Worm (Caenorhabditis elegans): ENCODE results near the gene drd-5.
A peak's percentile ranks its signal among the peaks of the same experiment; 100 is the strongest.

DNA sequence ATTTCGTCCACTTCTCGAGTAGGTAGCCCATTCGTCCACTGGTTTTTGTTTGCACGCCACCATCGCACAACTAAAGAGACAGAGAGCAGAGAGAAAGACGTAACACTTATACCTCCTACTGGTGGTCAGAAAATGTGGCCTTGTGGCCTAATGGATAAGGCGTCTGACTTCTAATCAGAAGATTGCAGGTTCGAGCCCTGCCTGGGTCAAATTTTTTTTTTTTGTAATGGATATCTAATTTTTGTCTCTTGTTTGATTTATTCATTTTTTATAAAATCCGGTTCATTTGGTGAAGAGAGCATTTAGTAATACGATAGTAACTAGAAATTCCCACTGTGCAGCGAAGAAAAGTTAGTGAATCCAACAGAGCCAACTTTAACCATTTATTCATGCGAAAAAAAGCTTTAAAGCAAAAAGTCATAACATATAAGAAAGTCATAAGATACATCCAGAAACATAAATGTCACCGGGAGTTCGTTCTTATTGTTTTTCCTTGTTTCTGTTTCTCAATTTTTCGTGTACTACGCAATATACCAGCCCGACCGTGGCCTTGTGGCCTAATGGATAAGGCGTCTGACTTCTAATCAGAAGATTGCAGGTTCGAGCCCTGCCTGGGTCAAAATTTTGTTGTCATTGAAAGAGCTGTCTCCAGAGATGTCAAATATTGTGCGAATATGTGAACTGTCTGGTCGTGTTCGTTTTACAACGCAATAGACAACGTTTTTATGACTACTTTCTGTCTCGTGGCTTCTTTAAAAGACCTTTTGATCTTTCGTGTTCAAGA lies 40.1 kb upstream of the drd-5 start:
- TF ChIP-seq flt-1 (GFP tag; IDR thresholded peaks at IDR 0.05) (peak; percentile 92), med-1 (GFP tag; optimal IDR thresholded peaks at IDR 0.05; ENCODE audit: insufficient read depth) (peak; percentile 45), ztf-23 (GFP tag; IDR thresholded peaks at IDR 0.05) (peak; percentile 89), ztf-29 (GFP tag; IDR thresholded peaks at IDR 0.05) (peak; percentile 85), cog-1 (tag; optimal IDR thresholded peaks at IDR 0.05) (peak; percentile 55), ref-1 (GFP tag; conservative IDR thresholded peaks at IDR 0.05) (peak; percentile 79)
